Worm (Caenorhabditis elegans) whole organism, L3 larva: ENCODE results near the gene T14E8.2.

Experiments used
- elt-3 ChIP-seq, 3 experiments: fragments of 150-350 bp in 1 of 3; sonication (generic microtip) in 2 of 3; optimal IDR thresholded peaks; 2 replicates in 2 of 3; 4 replicates in 1 of 3; lab custom pipeline; 2014 to 2017; ENCODE audit warnings: missing biosample characterization in 3 of 3, missing genetic modification characterization in 3 of 3
- jun-1 ChIP-seq: fragments of 150-350 bp; optimal IDR thresholded peaks from 2 replicates; lab custom pipeline; 2014; ENCODE audit warnings: missing biosample characterization, missing genetic modification reagents, missing genetic modification characterization
- mdl-1 ChIP-seq: fragments of 150-350 bp; optimal IDR thresholded peaks from 2 replicates; lab custom pipeline; 2014; ENCODE audit warnings: missing biosample characterization, missing genetic modification characterization
- nfya-1 ChIP-seq: sonication (generic microtip); optimal IDR thresholded peaks from 2 replicates; lab custom pipeline; 2017; ENCODE audit warnings: missing genetic modification characterization, mild to moderate bottlenecking, missing compliant biosample characterization, antibody characterized with exemption, moderate library complexity; ENCODE audit not compliant: insufficient read depth
- nhr-237 ChIP-seq: fragments of 150-350 bp; optimal IDR thresholded peaks from 2 replicates; lab custom pipeline; 2014; ENCODE audit warnings: missing biosample characterization, missing genetic modification characterization
- nhr-28 ChIP-seq: fragments of 150-350 bp; optimal IDR thresholded peaks from 2 replicates; lab custom pipeline; 2014; ENCODE audit warnings: missing biosample characterization, missing genetic modification characterization
- nhr-76 ChIP-seq: fragments of 150-350 bp; sonication (generic microtip); optimal IDR thresholded peaks from 5 replicates; lab custom pipeline; 2014; ENCODE audit warnings: missing biosample characterization, missing genetic modification characterization
- sea-2 ChIP-seq: fragments of 150-350 bp; sonication (generic microtip); optimal IDR thresholded peaks from 4 replicates; lab custom pipeline; 2014; ENCODE audit warnings: missing biosample characterization, missing genetic modification reagents, missing genetic modification characterization
- unc-39 ChIP-seq: sonication (generic microtip); optimal IDR thresholded peaks from 4 replicates; lab custom pipeline; 2017; ENCODE audit warnings: missing biosample characterization, missing genetic modification characterization
- zag-1 ChIP-seq: fragments of 150-350 bp; optimal IDR thresholded peaks from 2 replicates; lab custom pipeline; 2014; ENCODE audit warnings: missing biosample characterization, missing genetic modification characterization
- ztf-11 ChIP-seq: fragments of 150-350 bp; optimal IDR thresholded peaks from 2 replicates; lab custom pipeline; 2014; ENCODE audit warnings: missing biosample characterization, missing genetic modification characterization

- TF ChIP-seq unc-39 = no peak
- no peak for TF ChIP-seq zag-1
- TF ChIP-seq jun-1 (tag; lab: Kevin White, UChicago) = peak; percentile 23
- TF ChIP-seq mdl-1 (tag; lab: Kevin White, UChicago) = no peak
- no peak for TF ChIP-seq nhr-76 (tag; lab: Kevin White, UChicago)
- no peak for TF ChIP-seq ztf-11 (tag; lab: Kevin White, UChicago)
- TF ChIP-seq nhr-28 = no peak
- no peak for TF ChIP-seq nfya-1 (tag; lab: Kevin White, UChicago)
- TF ChIP-seq elt-3 (tag; optimal IDR thresholded peaks at IDR 0.05; lab: Kevin White, UChicago) = no peak
- no peak for TF ChIP-seq sea-2 (GFP tag; lab: Kevin White, UChicago)
- no peak for TF ChIP-seq nhr-237 (tag; lab: Kevin White, UChicago)
Observed at ce11 chrX:6538068-6538467, 4.7 kb upstream of the T14E8.2 start.
